Worm (Caenorhabditis elegans) whole organism, late embryonic: ENCODE data around the gene sre-41.

Experiments
- F13H6.1 ChIP-seq: sonication (generic microtip); optimal IDR thresholded peaks from 2 replicates; lab custom pipeline; 2016; ENCODE audit warnings: missing genetic modification characterization, missing compliant biosample characterization
- che-1 ChIP-seq: sonication (generic microtip); optimal IDR thresholded peaks from 2 replicates; lab custom pipeline; 2016; ENCODE audit warnings: mild to moderate bottlenecking, missing genetic modification characterization, missing compliant biosample characterization
- hlh-30 ChIP-seq: sonication (generic microtip); optimal IDR thresholded peaks from 2 replicates; lab custom pipeline; 2017; ENCODE audit warnings: antibody characterized with exemption, missing genetic modification characterization, missing compliant biosample characterization; ENCODE audit not compliant: insufficient read depth
- lin-11 ChIP-seq: fragments of 200-800 bp; sonication (Bioruptor generic); optimal IDR thresholded peaks from 2 replicates; lab custom pipeline; 2018; ENCODE audit warnings: mild to moderate bottlenecking, missing genetic modification characterization, missing compliant biosample characterization
- tbx-7 ChIP-seq: sonication (generic microtip); optimal IDR thresholded peaks from 2 replicates; lab custom pipeline; 2016; ENCODE audit warnings: missing genotype, missing genetic modification characterization, missing compliant biosample characterization

- TF ChIP-seq lin-11: no peak
- no peak for TF ChIP-seq tbx-7 (tag; lab: Kevin White, UChicago)
- no peak for TF ChIP-seq F13H6.1 (tag; lab: Kevin White, UChicago)
- no peak for TF ChIP-seq hlh-30 (tag; lab: Kevin White, UChicago)
- no peak for TF ChIP-seq che-1
These were observed 47.3 kb downstream of the sre-41 start for ce11 chrII:12435202-12435872.
